Fruit fly (Drosophila melanogaster): Measurements from ENCODE around the gene mus312.

mus312 gene

dm6 chr3L:7347984-7348631 lies 19.2 kb downstream of the mus312 start, which contains the start of the genes Srp19 and qm:
Gene Srp19, minus strand, starts transcription at chr3L:7348034.
Gene qm, plus strand, starts transcription at chr3L:7348313.
- peak; percentile 45 for TF ChIP-seq CG17801 (GFP tag; optimal IDR thresholded peaks at IDR 0.05; ENCODE audit: partially characterized antibody)

dm6 chr3L:7349311-7349710 lies 20.4 kb downstream of the mus312 start:
- TF ChIP-seq CG17801 (GFP tag; optimal IDR thresholded peaks at IDR 0.05; ENCODE audit: partially characterized antibody): no peak

dm6 chr3L:7356386-7357117 lies 27.6 kb downstream of the mus312 start, which contains the start of gene CTCF:
Gene CTCF, minus strand, starts transcription at chr3L:7356713.
- peak; percentile 31 for TF ChIP-seq CG17801 (GFP tag; optimal IDR thresholded peaks at IDR 0.05; ENCODE audit: partially characterized antibody)

dm6 chr3L:7359827-7360323 lies 30.9 kb downstream of the mus312 start, which contains the start of gene pst:
Gene pst, minus strand, starts transcription at chr3L:7360263.
- TF ChIP-seq CG17801 (GFP tag; optimal IDR thresholded peaks at IDR 0.05; ENCODE audit: partially characterized antibody): peak; percentile 47

dm6 chr3L:7360324-7360852 lies 31.5 kb downstream of the mus312 start, which contains the start of gene Sec63:
Gene Sec63, plus strand, starts transcription at chr3L:7360561.
- TF ChIP-seq CG17801 (GFP tag; optimal IDR thresholded peaks at IDR 0.05; ENCODE audit: partially characterized antibody): no peak

- TF ChIP-seq CG17801 (GFP tag; optimal IDR thresholded peaks at IDR 0.05; ENCODE audit: partially characterized antibody): no peak
These were observed 32.2 kb downstream of the mus312 start for dm6 chr3L:7361095-7361522.

dm6 chr3L:7364717-7365278 lies 35.9 kb downstream of the mus312 start:
- TF ChIP-seq CG17801 (GFP tag; optimal IDR thresholded peaks at IDR 0.05; ENCODE audit: partially characterized antibody): no peak

- TF ChIP-seq CG17801 (GFP tag; optimal IDR thresholded peaks at IDR 0.05; ENCODE audit: partially characterized antibody): peak; percentile 19
These were observed 39.1 kb downstream of the mus312 start for dm6 chr3L:7367798-7368678.

dm6 chr3L:7368934-7369333 lies 40.0 kb downstream of the mus312 start, which contains the start of gene Sh3beta:
Gene Sh3beta, minus strand, starts transcription at chr3L:7369260.
- TF ChIP-seq CG17801 (GFP tag; optimal IDR thresholded peaks at IDR 0.05; ENCODE audit: partially characterized antibody): no peak

- no peak for TF ChIP-seq CG17801 (GFP tag; optimal IDR thresholded peaks at IDR 0.05; ENCODE audit: partially characterized antibody)
These were observed 40.6 kb downstream of the mus312 start, which contains the start of gene akirin for dm6 chr3L:7369543-7369942. Gene akirin, plus strand, starts transcription at chr3L:7369843.

- TF ChIP-seq CG17801 (GFP tag; optimal IDR thresholded peaks at IDR 0.05; ENCODE audit: partially characterized antibody): no peak
These were observed 41.4 kb downstream of the mus312 start for dm6 chr3L:7370231-7370882.

dm6 chr3L:7371290-7371689 lies 42.4 kb downstream of the mus312 start:
- no peak for TF ChIP-seq CG17801 (GFP tag; optimal IDR thresholded peaks at IDR 0.05; ENCODE audit: partially characterized antibody)

dm6 chr3L:7376151-7376550 lies 47.2 kb downstream of the mus312 start:
- no peak for TF ChIP-seq CG17801 (GFP tag; optimal IDR thresholded peaks at IDR 0.05; ENCODE audit: partially characterized antibody)

dm6 chr3L:7376830-7377229 lies 47.9 kb downstream of the mus312 start:
- no peak for TF ChIP-seq CG17801 (GFP tag; optimal IDR thresholded peaks at IDR 0.05; ENCODE audit: partially characterized antibody)

All from ovary, adult (tissue).